Fruit fly (Drosophila melanogaster) Kc167 (cell line): ENCODE data around the gene tal-3A.

Source experiments
- Myc ChIP-seq: fragments of >200 bp; optimal IDR thresholded peaks from 2 replicates; lab custom pipeline; 2017; ENCODE audit warnings: missing external identifiers
- Sin3A ChIP-seq: fragments of >200 bp; optimal IDR thresholded peaks from 2 replicates; lab custom pipeline; 2018; ENCODE audit warnings: missing external identifiers
- insv ChIP-seq: fragments of >200 bp; optimal IDR thresholded peaks from 3 replicates; lab custom pipeline; 2018; ENCODE audit warnings: missing external identifiers
- psq ChIP-seq: fragments of >200 bp; optimal IDR thresholded peaks from 2 replicates; lab custom pipeline; 2017; ENCODE audit warnings: missing external identifiers

DNA sequence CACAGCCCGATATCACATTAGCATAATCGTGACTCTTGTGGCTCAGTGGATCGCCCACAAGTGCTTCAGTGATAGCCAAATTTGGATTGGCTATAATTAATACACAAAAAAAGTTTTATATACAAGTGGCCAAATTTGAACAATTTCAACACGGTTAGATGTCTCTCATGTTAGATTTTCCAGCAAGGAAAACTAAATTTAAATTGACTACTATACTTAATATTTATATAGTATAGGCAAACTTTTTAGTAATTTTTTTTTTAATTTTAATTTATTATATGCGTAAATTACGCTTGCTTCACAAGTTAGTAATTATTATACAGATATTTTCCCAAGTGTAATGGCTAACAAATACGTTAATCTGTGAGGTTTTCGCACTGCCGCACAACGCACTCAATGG lies 47.9 kb upstream of the tal-3A start:
- TF ChIP-seq psq: no peak
- TF ChIP-seq Sin3A: no peak
- no peak for TF ChIP-seq insv (lab: Kevin White, UChicago)
- TF ChIP-seq Myc: no peak
